Worm (Caenorhabditis elegans) whole organism, dauer: ENCODE data around the gene pigt-1.

ENCODE experiments used
- unc-62 ChIP-seq: sonication (generic microtip); optimal IDR thresholded peaks from 2 replicates; lab custom pipeline; 2017; ENCODE audit warnings: missing biosample characterization, missing genetic modification reagents, missing genetic modification characterization

Gene pigt-1

ce11 chrV:10929511-10929910 lies 29.1 kb downstream of the pigt-1 start, which contains the start of gene F58B4.3:
Gene F58B4.3, plus strand, starts transcription at chrV:10929811.
- no peak for TF ChIP-seq unc-62

ce11 chrV:10925658-10926057 lies 33.0 kb downstream of the pigt-1 start:
- no peak for TF ChIP-seq unc-62

ce11 chrV:10924731-10925130 lies 33.9 kb downstream of the pigt-1 start, which contains the start of gene F58B4.6:
Gene F58B4.6, plus strand, starts transcription at chrV:10925031.
- no peak for TF ChIP-seq unc-62

DNA sequence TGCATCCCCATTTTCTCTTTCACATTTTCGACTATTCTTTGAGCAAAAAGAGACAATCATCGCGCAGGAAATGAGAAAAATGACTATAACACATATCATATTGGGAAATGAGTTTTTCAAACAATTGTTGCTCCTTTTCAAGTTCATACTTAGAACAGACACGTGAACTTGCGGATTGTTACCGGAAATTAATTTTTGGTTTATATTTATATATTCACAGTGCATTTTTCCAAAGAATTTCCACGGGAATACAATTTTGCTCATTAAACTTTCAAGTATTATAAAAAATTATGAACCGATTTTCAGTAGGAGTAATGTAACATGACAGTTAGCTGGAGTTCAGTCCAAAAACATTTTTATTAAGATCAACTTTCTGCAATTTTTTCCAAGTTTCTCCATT lies 35.4 kb downstream of the pigt-1 start, which contains the start of gene F58B4.7:
Gene F58B4.7 (minus strand): TSS at position 101 of the 400 bp plus-strand sequence.
- no peak for TF ChIP-seq unc-62

DNA sequence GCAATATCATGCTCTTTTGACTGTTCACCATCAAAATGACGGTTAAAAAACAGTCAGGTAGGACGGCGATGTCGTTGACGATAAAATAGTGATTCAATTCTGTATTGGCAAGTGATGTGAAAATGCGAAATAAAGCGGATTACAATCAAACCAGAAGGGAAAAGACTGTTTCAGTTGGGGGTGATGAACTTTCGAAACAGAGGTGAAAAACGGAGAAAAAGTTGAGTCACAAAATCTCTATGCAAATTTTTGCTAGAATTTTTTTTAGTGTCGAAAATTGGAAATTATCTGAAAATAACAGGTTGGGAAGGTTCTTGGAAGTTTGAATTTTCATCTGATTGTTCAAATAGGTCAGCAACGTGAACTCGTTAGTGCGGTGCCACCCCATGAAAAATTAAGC lies 36.9 kb downstream of the pigt-1 start, which contains the start of gene nas-31:
Gene nas-31 (minus strand): TSS at position 101 of the 400 bp plus-strand sequence.
- TF ChIP-seq unc-62: no peak

DNA sequence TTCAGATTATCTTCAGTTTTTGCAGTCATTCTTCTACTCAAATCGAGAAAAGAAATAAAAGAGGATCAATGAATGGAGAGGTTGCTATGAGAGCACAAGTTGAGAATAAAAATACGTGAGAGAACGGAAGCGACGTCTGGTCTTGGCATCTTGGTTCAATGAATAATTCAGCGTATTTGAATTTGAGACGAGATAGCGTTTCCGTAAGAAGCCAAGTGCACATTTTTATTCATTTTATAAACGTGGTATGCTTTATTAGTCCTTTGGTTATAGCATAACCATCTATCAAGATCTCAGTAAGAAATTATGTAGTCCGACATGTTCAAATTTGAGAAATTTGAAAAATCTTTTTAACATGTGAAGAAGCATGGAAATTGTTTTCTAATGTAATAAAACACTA lies 40.2 kb downstream of the pigt-1 start, which contains the start of gene F58B4.2:
Gene F58B4.2 (minus strand): TSS at position 101 of the 400 bp plus-strand sequence.
- no peak for TF ChIP-seq unc-62

- no peak for TF ChIP-seq unc-62
Measured at ce11 chrV:10915922-10916321, 42.7 kb downstream of the pigt-1 start.

ce11 chrV:10909959-10910358 lies 48.7 kb downstream of the pigt-1 start:
- TF ChIP-seq unc-62: no peak

DNA sequence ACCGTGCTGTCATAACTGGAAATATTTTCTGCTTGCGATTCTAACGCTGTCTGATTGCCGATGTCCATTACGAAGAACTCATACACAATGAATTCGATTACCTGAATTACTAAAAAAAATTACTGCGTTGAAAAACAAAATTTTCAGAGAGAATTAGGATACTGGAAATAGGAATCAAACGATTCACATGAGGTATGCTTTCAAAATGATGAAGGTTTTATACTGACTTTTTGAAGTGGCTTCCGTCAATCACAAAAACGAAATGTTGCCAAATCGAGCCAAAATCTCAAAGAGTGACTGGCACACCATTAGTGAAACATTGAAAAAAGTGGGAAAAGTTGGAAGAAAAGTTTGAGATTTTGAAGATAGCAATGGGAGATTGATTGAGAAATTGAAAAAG lies 49.5 kb downstream of the pigt-1 start, which contains the start of gene zzz-1:
Gene zzz-1 (minus strand): TSS at position 101 of the 400 bp plus-strand sequence.
- TF ChIP-seq unc-62: no peak
